Fruit fly (Drosophila melanogaster) whole organism, embryonic: ENCODE measurements around the gene CG5080.

Source experiments
- Adf1 ChIP-seq: fragments of 200-800 bp; sonication (Bioruptor generic); IDR thresholded peaks from 2 replicates; pipeline ENCODE4 v1.3.6; 2022; ENCODE audit warnings: missing biosample characterization, missing genetic modification characterization
- Antp ChIP-seq: fragments of 200-800 bp; sonication (Bioruptor generic); optimal IDR thresholded peaks from 3 replicates; lab custom pipeline; 2016; ENCODE audit warnings: missing biosample characterization, missing genetic modification characterization
- CG13123 ChIP-seq: fragments of 200-800 bp; sonication (Bioruptor generic); optimal IDR thresholded peaks from 2 replicates; lab custom pipeline; 2016; ENCODE audit warnings: missing biosample characterization, missing genetic modification characterization
- CG13424 ChIP-seq: fragments of 200-800 bp; sonication (Bioruptor generic); optimal IDR thresholded peaks from 2 replicates; lab custom pipeline; 2019; ENCODE audit warnings: missing biosample characterization, mild to moderate bottlenecking, missing genetic modification characterization, moderate library complexity
- CG13624 ChIP-seq: fragments of 200-800 bp; sonication (Bioruptor generic); optimal IDR thresholded peaks from 2 replicates; lab custom pipeline; 2016; ENCODE audit warnings: missing biosample characterization, missing genetic modification characterization
- CG14014 ChIP-seq: fragments of 200-800 bp; sonication (Bioruptor generic); IDR thresholded peaks from 2 replicates; pipeline ENCODE4 v1.3.6; 2022; ENCODE audit warnings: missing biosample characterization, missing genetic modification characterization
- CG15073 ChIP-seq: fragments of 200-800 bp; sonication (Bioruptor generic); optimal IDR thresholded peaks from 2 replicates; lab custom pipeline; 2016; ENCODE audit warnings: missing biosample characterization, missing genetic modification characterization
- CG15479 ChIP-seq: fragments of 200-800 bp; sonication (Bioruptor generic); optimal IDR thresholded peaks from 3 replicates; lab custom pipeline; 2019; ENCODE audit warnings: missing biosample characterization, mild to moderate bottlenecking, missing genetic modification characterization, moderate library complexity
- CG1603 ChIP-seq: fragments of 200-800 bp; sonication (Bioruptor generic); optimal IDR thresholded peaks from 2 replicates; lab custom pipeline; 2019; ENCODE audit warnings: missing biosample characterization, mild to moderate bottlenecking, missing genetic modification characterization, moderate library complexity
- CG16863 ChIP-seq: fragments of 200-800 bp; sonication (Bioruptor generic); optimal IDR thresholded peaks from 3 replicates; lab custom pipeline; 2016; ENCODE audit warnings: missing biosample characterization, missing genetic modification characterization
- CG17612 ChIP-seq: fragments of 200-800 bp; sonication (Bioruptor generic); IDR thresholded peaks from 2 replicates; pipeline ENCODE4 v1.3.6; 2022; ENCODE audit warnings: missing biosample characterization, missing genetic modification characterization
- CG17829 ChIP-seq: fragments of 200-800 bp; optimal IDR thresholded peaks from 2 replicates; lab custom pipeline; 2019; ENCODE audit warnings: missing biosample characterization, mild to moderate bottlenecking, missing genetic modification characterization, moderate library complexity
- CG2116 ChIP-seq: fragments of 200-800 bp; sonication (Bioruptor generic); optimal IDR thresholded peaks from 3 replicates; lab custom pipeline; 2018; ENCODE audit warnings: missing biosample characterization, mild to moderate bottlenecking, missing genetic modification characterization
- CG30403 ChIP-seq: fragments of 200-800 bp; sonication (Bioruptor generic); optimal IDR thresholded peaks from 3 replicates; lab custom pipeline; 2016; ENCODE audit warnings: missing biosample characterization, missing genetic modification characterization
- CG33213 ChIP-seq: fragments of 200-800 bp; sonication (Bioruptor generic); optimal IDR thresholded peaks from 3 replicates; lab custom pipeline; 2016; ENCODE audit warnings: missing biosample characterization, missing genetic modification characterization
- CG6765 ChIP-seq: fragments of 200-800 bp; sonication (Bioruptor generic); optimal IDR thresholded peaks from 3 replicates; lab custom pipeline; 2017; ENCODE audit warnings: missing biosample characterization, mild to moderate bottlenecking, missing genetic modification characterization
- CG7786 ChIP-seq: fragments of 200-800 bp; sonication (Bioruptor generic); optimal IDR thresholded peaks from 2 replicates; lab custom pipeline; 2016; ENCODE audit warnings: missing biosample characterization, missing genetic modification characterization
- CG8388 ChIP-seq: fragments of 200-800 bp; sonication (Bioruptor generic); optimal IDR thresholded peaks from 2 replicates; lab custom pipeline; 2019; ENCODE audit warnings: missing biosample characterization, mild to moderate bottlenecking, missing genetic modification characterization, moderate library complexity
- CG9215 ChIP-seq: fragments of 200-800 bp; sonication (Bioruptor generic); IDR thresholded peaks from 2 replicates; pipeline ENCODE4 v1.3.6; 2022; ENCODE audit warnings: missing biosample characterization, missing genetic modification characterization
- Dbx ChIP-seq: fragments of 200-800 bp; sonication (Bioruptor generic); IDR thresholded peaks from 3 replicates; pipeline ENCODE4 v1.3.6; 2022; ENCODE audit warnings: missing biosample characterization, missing genetic modification characterization
- Dfd ChIP-seq, 2 experiments: fragments of >200 bp; optimal IDR thresholded peaks; 2 replicates each; lab custom pipeline; 2017; ENCODE audit warnings: missing biosample characterization in 2 of 2, missing genetic modification characterization in 2 of 2
- Dip3 ChIP-seq: fragments of 200-800 bp; sonication (Bioruptor generic); optimal IDR thresholded peaks from 3 replicates; lab custom pipeline; 2016; ENCODE audit warnings: missing biosample characterization, missing genetic modification characterization
- Fer3 ChIP-seq: fragments of 200-800 bp; sonication (Bioruptor generic); optimal IDR thresholded peaks from 2 replicates; lab custom pipeline; 2018; ENCODE audit warnings: missing biosample characterization, mild to moderate bottlenecking, missing genetic modification characterization, moderate library complexity
- Gug ChIP-seq: fragments of 200-800 bp; sonication (Bioruptor generic); IDR thresholded peaks from 4 replicates; pipeline ENCODE4 v1.3.6; 2022; ENCODE audit warnings: missing biosample characterization, missing genetic modification characterization
- HHEX ChIP-seq: fragments of 200-800 bp; sonication (Bioruptor generic); optimal IDR thresholded peaks from 3 replicates; lab custom pipeline; 2017; ENCODE audit warnings: missing biosample characterization, mild to moderate bottlenecking, missing genetic modification characterization, missing genetic modification reagents
- MESR4 ChIP-seq: fragments of 200-800 bp; sonication (Bioruptor generic); optimal IDR thresholded peaks from 2 replicates; lab custom pipeline; 2018; ENCODE audit warnings: missing biosample characterization, mild to moderate bottlenecking, missing genetic modification characterization, moderate library complexity
- Mes4 ChIP-seq: fragments of 200-800 bp; sonication (Bioruptor generic); optimal IDR thresholded peaks from 2 replicates; lab custom pipeline; 2016; ENCODE audit warnings: missing biosample characterization, missing genetic modification characterization
- Oli ChIP-seq: fragments of 200-800 bp; sonication (Bioruptor generic); optimal IDR thresholded peaks from 2 replicates; lab custom pipeline; 2018; ENCODE audit warnings: missing biosample characterization, mild to moderate bottlenecking, missing genetic modification characterization, moderate library complexity
- PHDP ChIP-seq: fragments of 200-800 bp; sonication (Bioruptor generic); optimal IDR thresholded peaks from 3 replicates; lab custom pipeline; 2018; ENCODE audit warnings: missing biosample characterization, mild to moderate bottlenecking, missing genetic modification characterization, moderate library complexity
- Pdp1 ChIP-seq, 2 experiments: fragments of 200-800 bp; sonication (Bioruptor generic); optimal IDR thresholded peaks; 3 replicates each; lab custom pipeline; 2016; ENCODE audit warnings: missing biosample characterization in 2 of 2, missing genetic modification characterization in 2 of 2, mild to moderate bottlenecking in 1 of 2, moderate library complexity in 1 of 2
- Ptx1 ChIP-seq: fragments of 200-800 bp; sonication (Bioruptor generic); IDR thresholded peaks from 2 replicates; pipeline ENCODE4 v1.3.6; 2022; ENCODE audit warnings: missing biosample characterization, missing genetic modification characterization
- Rx ChIP-seq: fragments of 200-800 bp; sonication (Bioruptor generic); IDR thresholded peaks from 2 replicates; pipeline ENCODE4 v1.3.6; 2022; ENCODE audit warnings: missing biosample characterization, missing genetic modification characterization
- Sox102F ChIP-seq: fragments of 200-800 bp; sonication (Bioruptor generic); optimal IDR thresholded peaks from 2 replicates; lab custom pipeline; 2018; ENCODE audit warnings: missing biosample characterization, mild to moderate bottlenecking, missing genetic modification characterization, moderate library complexity
- Sry-β ChIP-seq: fragments of 200-800 bp; sonication (Bioruptor generic); optimal IDR thresholded peaks from 2 replicates; lab custom pipeline; 2018; ENCODE audit warnings: missing biosample characterization, mild to moderate bottlenecking, missing genetic modification characterization, moderate library complexity
- Xrp1 ChIP-seq: fragments of 200-800 bp; sonication (Bioruptor generic); IDR thresholded peaks from 2 replicates; pipeline ENCODE4 v1.3.6; 2022; ENCODE audit warnings: missing biosample characterization, missing genetic modification characterization
- ac ChIP-seq: fragments of 200-800 bp; sonication (Bioruptor generic); optimal IDR thresholded peaks from 3 replicates; lab custom pipeline; 2017; ENCODE audit warnings: missing biosample characterization, mild to moderate bottlenecking, missing genetic modification characterization
- ato ChIP-seq: fragments of 200-800 bp; sonication (Bioruptor generic); IDR thresholded peaks from 2 replicates; pipeline ENCODE4 v1.3.6; 2022; ENCODE audit warnings: missing biosample characterization, missing genetic modification characterization; ENCODE audit not compliant: partially characterized antibody
- crp ChIP-seq, 2 experiments: fragments of 200-800 bp; sonication (Bioruptor generic); optimal IDR thresholded peaks; 2 replicates in 1 of 2; 3 replicates in 1 of 2; lab custom pipeline; 2017; ENCODE audit warnings: missing biosample characterization in 2 of 2, missing genetic modification characterization in 2 of 2, mild to moderate bottlenecking in 1 of 2, moderate library complexity in 1 of 2
- dan ChIP-seq: fragments of 200-800 bp; sonication (Bioruptor generic); IDR thresholded peaks from 2 replicates; pipeline ENCODE4 v1.3.6; 2022; ENCODE audit warnings: missing biosample characterization, missing genetic modification characterization
- fd64A ChIP-seq: fragments of 200-800 bp; sonication (Bioruptor generic); optimal IDR thresholded peaks from 3 replicates; lab custom pipeline; 2018; ENCODE audit warnings: missing biosample characterization, mild to moderate bottlenecking, missing genetic modification characterization
- gt ChIP-seq: fragments of 200-800 bp; sonication (Bioruptor generic); IDR thresholded peaks from 2 replicates; pipeline ENCODE4 v1.3.6; 2022; ENCODE audit warnings: missing biosample characterization, missing genetic modification characterization
- ken ChIP-seq: fragments of 200-800 bp; sonication (Bioruptor generic); IDR thresholded peaks from 3 replicates; pipeline ENCODE4 v1.3.6; 2022; ENCODE audit warnings: missing biosample characterization, missing genetic modification characterization
- lov ChIP-seq, 2 experiments: fragments of 200-800 bp in 1 of 2; fragments of >200 bp in 1 of 2; sonication (Bioruptor generic) in 1 of 2; IDR thresholded peaks in 1 of 2; optimal IDR thresholded peaks in 1 of 2; 2 replicates in 1 of 2; 3 replicates in 1 of 2; pipeline versions ENCODE4 v1.3.6 to Lab custom; 2017 to 2022; ENCODE audit warnings: missing biosample characterization in 1 of 2, missing genetic modification characterization in 1 of 2
- pzg ChIP-seq: fragments of 200-800 bp; sonication (Bioruptor generic); optimal IDR thresholded peaks from 3 replicates; lab custom pipeline; 2018; ENCODE audit warnings: missing biosample characterization, mild to moderate bottlenecking, missing genetic modification characterization, moderate library complexity
- slbo ChIP-seq: fragments of 200-800 bp; sonication (Bioruptor generic); IDR thresholded peaks from 2 replicates; pipeline ENCODE4 v1.3.6; 2022; ENCODE audit warnings: missing biosample characterization, missing genetic modification characterization
- sob ChIP-seq: fragments of 200-800 bp; sonication (Bioruptor generic); IDR thresholded peaks from 2 replicates; pipeline ENCODE4 v1.3.6; 2022; ENCODE audit warnings: missing biosample characterization, missing genetic modification characterization
- sr ChIP-seq: fragments of 200-800 bp; sonication (Bioruptor generic); IDR thresholded peaks from 3 replicates; pipeline ENCODE4 v1.3.6; 2022; ENCODE audit warnings: missing biosample characterization, missing genetic modification characterization
- yki ChIP-seq: fragments of >200 bp; optimal IDR thresholded peaks from 3 replicates; lab custom pipeline; 2018
- zen ChIP-seq: fragments of 200-800 bp; sonication (Bioruptor generic); optimal IDR thresholded peaks from 3 replicates; lab custom pipeline; 2018; ENCODE audit warnings: missing biosample characterization, mild to moderate bottlenecking, missing genetic modification characterization, moderate library complexity

Gene CG5080

DNA sequence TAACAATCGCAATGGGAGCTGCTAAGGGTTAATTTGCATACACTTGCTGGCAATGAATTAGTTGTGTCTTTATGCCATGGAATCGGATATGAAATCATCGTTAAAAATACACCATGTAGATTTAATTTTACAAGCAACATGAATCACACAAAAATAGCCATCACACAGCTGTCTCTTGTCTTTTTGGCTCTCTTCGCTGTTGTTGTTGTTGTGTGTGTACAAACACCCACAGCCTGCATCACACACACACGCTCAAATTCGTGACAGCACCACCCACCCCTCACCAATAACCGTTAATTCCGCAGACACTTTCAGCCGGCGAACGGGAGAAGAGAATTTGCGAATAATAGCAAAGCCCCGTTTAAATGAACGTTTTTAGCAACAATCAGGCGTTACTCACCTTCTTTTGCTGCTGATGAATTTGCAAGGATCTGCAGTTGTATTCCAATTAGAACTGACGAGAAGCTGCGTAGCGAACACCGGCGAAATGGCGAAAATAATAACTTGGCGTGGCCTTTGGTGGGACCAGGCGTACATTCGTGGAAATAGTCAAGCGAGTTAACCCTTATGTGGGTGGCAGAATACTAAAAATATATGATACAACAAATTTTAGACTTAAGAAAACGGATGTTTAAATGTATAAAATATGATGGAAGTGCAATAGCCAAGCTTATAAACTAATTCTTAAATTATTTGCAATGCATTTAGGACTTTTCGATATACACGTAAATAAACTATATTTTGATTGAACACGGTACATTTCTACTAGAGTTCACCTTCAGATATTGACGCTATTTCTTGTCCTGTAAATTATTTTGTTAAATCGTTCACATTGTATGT, 5.8 kb downstream of the CG5080 start, which contains the start of gene capt (continued):
- TF ChIP-seq CG13424 (tag; lab: Kevin White, UChicago) (peak; percentile 45), CG17612 (GFP tag; lab: Robert Waterston, UW) (no peak), MESR4 (peak; percentile 51), Sox102F (GFP tag; lab: Kevin White, UChicago) (no peak), HHEX (no peak), Xrp1 (peak; percentile 18; the same call in 1 of the 2 replicates), CG1603 (tag; lab: Kevin White, UChicago) (peak; percentile 39), crp (GFP tag; optimal IDR thresholded peaks at IDR 0.05; lab: Kevin White, UChicago) (peak; percentile 6 to 66), Antp (GFP tag; lab: Kevin White, UChicago) (no peak), Oli (peak; percentile 34), dan (GFP tag; lab: Robert Waterston, UW) (no peak), sr (GFP tag; lab: Robert Waterston, UW) (peak; percentile 86), CG16863 (peak; percentile 12), Gug (GFP tag; lab: Robert Waterston, UW) (0 out of 4 replicates have a peak, but pooled peaks have one; percentile 16), CG17829 (tag; lab: Kevin White, UChicago) (peak; percentile 18), pzg (GFP tag; lab: Kevin White, UChicago) (peak; percentile 39), CG14014 (GFP tag; lab: Robert Waterston, UW) (no peak), CG7786 (GFP tag; lab: Kevin White, UChicago) (peak; percentile 26), CG8388 (GFP tag; lab: Kevin White, UChicago) (peak; percentile 10), sob (GFP tag; lab: Robert Waterston, UW) (peak; percentile 8; the same call in 1 of the 2 replicates), Dip3 (GFP tag; lab: Kevin White, UChicago) (peak; percentile 16), ken (GFP tag; lab: Robert Waterston, UW) (no peak), Rx (peak; percentile 25; the same call in 1 of the 2 replicates), CG13624 (peak; percentile 36), CG2116 (peak; percentile 6), slbo (GFP tag; lab: Robert Waterston, UW) (peak; percentile 68), Ptx1 (GFP tag; lab: Robert Waterston, UW) (0 out of 2 replicates have a peak, but pooled peaks have one; percentile 29), Dfd (GFP tag; optimal IDR thresholded peaks at IDR 0.05; lab: Kevin White, UChicago) (no peak), gt (GFP tag; lab: Robert Waterston, UW) (no peak), ato (GFP tag; lab: Robert Waterston, UW) (no peak), zen (tag; lab: Kevin White, UChicago) (peak; percentile 17), CG6765 (GFP tag; lab: Kevin White, UChicago) (no peak), Mes4 (GFP tag; lab: Kevin White, UChicago) (no peak), Adf1 (GFP tag; lab: Robert Waterston, UW) (no peak), CG15073 (GFP tag; lab: Kevin White, UChicago) (no peak), fd64A (GFP tag; lab: Kevin White, UChicago) (no peak), CG30403 (GFP tag; lab: Kevin White, UChicago) (peak; percentile 55), Pdp1 (GFP tag; optimal IDR thresholded peaks at IDR 0.05; lab: Kevin White, UChicago) (peak; percentile 18 to 31), Fer3 (peak; percentile 22), yki (lab: Kevin White, UChicago) (no peak), ac (GFP tag; lab: Kevin White, UChicago) (peak; percentile 30), PHDP (tag; lab: Kevin White, UChicago) (peak; percentile 35), CG33213 (GFP tag; lab: Kevin White, UChicago) (no peak), Sry-β (no peak), lov (optimal IDR thresholded peaks at IDR 0.05; lab: Kevin White, UChicago) (no peak), lov (GFP tag; IDR thresholded peaks at IDR 0.05; lab: Robert Waterston, UW) (no peak), Dbx (GFP tag; lab: Robert Waterston, UW) (peak; percentile 21; the same call in 1 of the 3 replicates), CG9215 (peak; percentile 56), CG15479 (GFP tag; lab: Kevin White, UChicago) (peak; percentile 38), CG13123 (GFP tag; lab: Kevin White, UChicago) (no peak)
